Worm (Caenorhabditis elegans): ENCODE results near the gene F22H10.11.

The F22H10.11 gene

DNA sequence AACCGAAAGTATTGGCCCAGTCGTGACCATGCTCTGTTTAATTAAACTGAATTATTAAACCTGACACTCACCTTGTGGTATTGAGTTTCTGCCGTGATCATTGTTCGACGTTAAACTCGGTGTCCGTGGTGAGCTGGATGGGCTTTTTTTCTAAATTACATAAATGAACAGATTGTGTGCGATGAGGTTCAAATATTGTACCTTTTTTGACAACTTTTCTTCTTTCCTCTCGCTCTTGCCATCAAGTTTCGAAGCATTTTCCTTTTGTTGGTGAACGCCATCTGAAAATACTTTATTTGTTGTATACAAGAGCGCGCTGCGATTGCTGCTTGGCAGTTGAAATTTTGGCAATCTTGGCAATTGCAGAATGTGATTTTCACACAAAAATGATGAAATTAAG lies at the start of gene F22H10.11:
Gene F22H10.11 (minus strand): TSS at position 101 of the 400 bp plus-strand sequence.
- no peak for TF ChIP-seq ama-1 (optimal IDR thresholded peaks at IDR 0.05)
- no peak for TF ChIP-seq ceh-13 (GFP tag; optimal IDR thresholded peaks at IDR 0.05)
- TF ChIP-seq F13C5.2 (tag; optimal IDR thresholded peaks at IDR 0.05) = no peak

DNA sequence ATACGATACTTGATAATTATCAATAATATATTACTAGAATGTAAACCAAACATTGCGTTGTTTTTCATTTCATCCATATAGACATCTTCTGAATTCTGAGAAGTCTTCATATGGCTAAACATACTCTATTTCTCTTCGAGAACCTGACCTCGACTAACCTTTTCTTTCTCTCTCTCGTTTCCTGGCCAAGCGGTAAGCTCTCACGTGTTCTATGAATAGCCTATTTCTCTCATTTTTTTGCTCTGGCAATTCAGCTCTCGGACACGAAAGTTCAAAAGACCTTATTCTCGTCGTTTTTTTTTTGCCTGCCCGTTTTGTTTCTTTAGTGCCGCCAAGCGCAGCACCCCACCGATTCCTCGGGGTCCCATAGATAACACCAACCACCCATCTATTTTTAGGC lies 49.6 kb upstream of the F22H10.11 start:
- TF ChIP-seq scrt-1 (GFP tag; IDR thresholded peaks at IDR 0.05) (no peak), tbx-11 (GFP tag; IDR thresholded peaks at IDR 0.05) (no peak)

DNA sequence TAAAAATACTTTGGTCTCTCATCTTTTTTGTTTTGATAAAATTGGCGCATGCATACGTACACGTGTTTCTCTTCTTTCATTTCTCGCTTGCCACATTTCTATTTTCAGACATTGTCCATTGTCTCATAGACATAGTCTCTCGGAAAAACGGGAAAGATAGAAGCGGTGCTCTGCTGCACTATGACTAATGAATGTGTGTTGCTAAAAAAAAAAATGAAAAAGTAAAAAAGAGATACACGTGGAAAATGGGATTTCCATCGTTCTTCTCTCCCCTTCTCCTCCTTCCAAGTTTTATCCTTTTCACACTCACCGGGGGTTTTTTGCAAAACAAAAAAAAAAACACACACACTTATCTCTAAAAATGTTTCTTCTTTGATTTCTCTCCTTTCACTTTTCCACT lies 47.1 kb upstream of the F22H10.11 start:
- no peak for TF ChIP-seq tra-4 (tag; optimal IDR thresholded peaks at IDR 0.05)

DNA sequence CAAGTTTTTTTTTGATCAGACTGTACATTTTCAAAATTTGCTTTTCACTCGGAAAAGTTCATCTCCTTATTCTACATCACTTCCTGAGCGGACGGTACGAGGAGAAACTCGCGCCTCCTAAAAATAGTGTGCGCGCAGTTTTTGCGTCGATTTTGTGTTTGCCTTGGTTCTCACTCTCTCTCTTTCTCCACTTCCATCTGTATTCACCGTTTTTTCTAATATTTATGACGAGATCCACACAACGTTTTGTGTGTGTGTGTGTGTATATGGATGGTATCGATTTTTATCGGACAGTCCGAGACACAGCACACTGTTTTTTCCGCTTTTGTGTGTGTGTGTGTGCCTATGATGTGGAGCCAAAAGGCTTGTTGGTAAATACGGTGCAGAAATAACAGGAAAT lies 45.6 kb upstream of the F22H10.11 start:
- TF ChIP-seq hmbx-1 (tag; optimal IDR thresholded peaks at IDR 0.05) (no peak), ceh-13 (GFP tag; optimal IDR thresholded peaks at IDR 0.05) (no peak), aly-1 (tag; optimal IDR thresholded peaks at IDR 0.05) (no peak), ceh-36 (tag; optimal IDR thresholded peaks at IDR 0.05) (no peak), hnd-1 (tag; optimal IDR thresholded peaks at IDR 0.05) (no peak), pes-1 (GFP tag; IDR thresholded peaks at IDR 0.05) (no peak), F13C5.2 (tag; optimal IDR thresholded peaks at IDR 0.05) (no peak), hmg-4 (GFP tag; optimal IDR thresholded peaks at IDR 0.05) (no peak), scrt-1 (GFP tag; IDR thresholded peaks at IDR 0.05) (no peak)

DNA sequence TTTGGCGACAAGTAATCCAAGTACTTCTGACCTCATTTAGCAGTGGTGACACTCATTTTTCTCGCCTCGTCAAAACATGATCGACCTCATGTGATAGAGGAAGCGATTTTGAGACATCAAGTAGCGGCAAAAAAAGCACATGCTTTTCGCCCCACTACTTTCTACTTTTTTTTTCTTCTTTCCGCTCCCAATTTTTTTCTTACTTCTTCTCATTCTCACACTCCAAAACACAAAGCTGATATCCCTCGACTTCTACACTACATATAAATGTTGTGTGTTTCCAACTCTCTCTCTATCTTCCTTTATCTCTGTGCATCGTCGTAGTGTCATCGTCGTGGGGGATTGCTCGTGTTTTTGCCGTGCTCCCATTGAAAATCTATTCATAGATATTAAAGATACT lies 44.4 kb upstream of the F22H10.11 start:
- TF ChIP-seq ceh-36 (tag; optimal IDR thresholded peaks at IDR 0.05) = no peak
- no peak for TF ChIP-seq ceh-13 (GFP tag; optimal IDR thresholded peaks at IDR 0.05)
- no peak for TF ChIP-seq ama-1 (optimal IDR thresholded peaks at IDR 0.05)
- TF ChIP-seq hnd-1 (tag; optimal IDR thresholded peaks at IDR 0.05) = no peak
- no peak for TF ChIP-seq tbx-37 (GFP tag; conservative IDR thresholded peaks at IDR 0.05)
- no peak for TF ChIP-seq tra-4 (tag; optimal IDR thresholded peaks at IDR 0.05)
- no peak for TF ChIP-seq pes-1 (GFP tag; IDR thresholded peaks at IDR 0.05)
- TF ChIP-seq tbx-11 (GFP tag; IDR thresholded peaks at IDR 0.05) = no peak

DNA sequence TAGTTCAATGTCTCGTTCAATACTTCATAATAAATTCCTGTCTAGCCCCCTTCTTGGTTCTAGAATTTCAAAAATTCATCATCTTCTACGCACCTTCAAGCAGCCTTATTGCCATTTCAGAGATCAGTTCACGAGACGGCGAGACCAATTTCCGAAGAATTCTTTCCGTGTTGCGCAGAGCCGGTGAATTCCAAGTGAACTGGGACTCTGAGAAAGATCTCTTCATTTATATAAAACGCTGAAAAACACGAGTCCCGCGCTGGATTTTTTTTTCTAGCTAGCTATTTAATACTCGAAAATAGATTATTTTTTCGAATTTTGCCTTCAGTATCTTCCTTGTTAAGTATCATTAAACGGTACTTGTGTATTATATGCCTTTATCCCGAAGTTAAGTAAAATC lies 43.3 kb upstream of the F22H10.11 start:
- TF ChIP-seq hnd-1 (tag; optimal IDR thresholded peaks at IDR 0.05) (no peak), pes-1 (GFP tag; IDR thresholded peaks at IDR 0.05) (no peak), scrt-1 (GFP tag; IDR thresholded peaks at IDR 0.05) (no peak), B0310.2 (tag; optimal IDR thresholded peaks at IDR 0.05) (no peak), aly-1 (tag; optimal IDR thresholded peaks at IDR 0.05) (no peak), ama-1 (optimal IDR thresholded peaks at IDR 0.05) (no peak)

DNA sequence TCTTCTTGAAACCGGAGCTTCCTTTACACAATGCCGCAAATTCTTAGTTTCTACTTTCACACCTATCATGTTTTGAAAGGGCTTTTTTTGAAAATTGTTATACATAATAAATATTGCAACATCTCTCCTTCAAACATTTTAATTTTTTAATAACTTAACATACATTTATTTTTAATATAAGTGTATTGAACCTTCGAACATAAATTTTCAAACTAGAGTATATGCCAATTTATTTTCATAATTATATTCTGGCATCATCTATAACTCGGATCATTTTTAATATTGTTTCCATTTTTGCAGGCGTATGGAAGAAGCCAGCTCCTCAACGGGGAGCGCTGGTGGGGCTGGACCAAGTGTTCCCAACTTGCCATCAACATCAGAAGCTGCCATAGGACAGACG lies 41.4 kb upstream of the F22H10.11 start, which contains the start of gene hda-4:
Gene hda-4 (plus strand): TSS at position 301 of the 400 bp plus-strand sequence.
- TF ChIP-seq hmg-4 (GFP tag; optimal IDR thresholded peaks at IDR 0.05) (no peak), ets-7 (tag; optimal IDR thresholded peaks at IDR 0.05) (no peak), flt-1 (GFP tag; IDR thresholded peaks at IDR 0.05) (no peak), ceh-13 (GFP tag; optimal IDR thresholded peaks at IDR 0.05) (no peak), aly-1 (tag; optimal IDR thresholded peaks at IDR 0.05) (no peak)

DNA sequence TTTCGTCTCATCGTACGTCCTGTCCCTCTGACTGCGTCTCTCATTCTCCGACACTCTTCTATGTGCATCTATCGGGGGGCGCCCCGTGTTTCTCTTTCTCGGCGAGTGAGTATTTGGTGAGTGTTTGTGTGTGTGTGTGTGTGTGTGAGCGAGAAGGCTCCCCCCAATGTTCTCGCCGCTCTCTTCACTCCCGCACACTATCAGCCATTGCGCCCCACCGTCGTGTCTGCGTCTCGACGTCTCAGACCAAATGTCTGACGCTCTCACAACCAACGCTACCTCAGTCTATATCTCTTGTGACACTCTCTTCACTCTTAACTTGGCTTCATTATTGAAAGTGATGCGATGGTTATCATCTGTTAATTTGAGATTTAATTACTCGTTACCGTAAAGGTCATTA lies 39.0 kb upstream of the F22H10.11 start:
- no peak for TF ChIP-seq sea-1 (GFP tag; conservative IDR thresholded peaks at IDR 0.05)
- TF ChIP-seq ceh-13 (GFP tag; optimal IDR thresholded peaks at IDR 0.05) = no peak
- no peak for TF ChIP-seq B0310.2 (tag; optimal IDR thresholded peaks at IDR 0.05)
- TF ChIP-seq tbx-37 (GFP tag; conservative IDR thresholded peaks at IDR 0.05) = 0 out of 2 replicates have a peak, but pooled peaks have one; percentile 38
- no peak for TF ChIP-seq tra-4 (tag; optimal IDR thresholded peaks at IDR 0.05)
- TF ChIP-seq pes-1 (GFP tag; IDR thresholded peaks at IDR 0.05) = peak; percentile 58
- TF ChIP-seq hmbx-1 (tag; optimal IDR thresholded peaks at IDR 0.05) = no peak
- no peak for TF ChIP-seq tbx-11 (GFP tag; IDR thresholded peaks at IDR 0.05)
- TF ChIP-seq F13C5.2 (tag; optimal IDR thresholded peaks at IDR 0.05) = peak; percentile 74
- no peak for TF ChIP-seq ets-7 (tag; optimal IDR thresholded peaks at IDR 0.05)
- TF ChIP-seq scrt-1 (GFP tag; IDR thresholded peaks at IDR 0.05) = no peak
- no peak for TF ChIP-seq hnd-1 (tag; optimal IDR thresholded peaks at IDR 0.05)
- peak; percentile 89 for TF ChIP-seq hmg-4 (GFP tag; optimal IDR thresholded peaks at IDR 0.05)
- peak; percentile 8 for TF ChIP-seq ceh-36 (tag; optimal IDR thresholded peaks at IDR 0.05)
- no peak for TF ChIP-seq ama-1 (optimal IDR thresholded peaks at IDR 0.05)
- peak; percentile 27 for TF ChIP-seq aly-1 (tag; optimal IDR thresholded peaks at IDR 0.05)
- peak; percentile 24; the same call in 1 of the 2 replicates for TF ChIP-seq flt-1 (GFP tag; IDR thresholded peaks at IDR 0.05)

DNA sequence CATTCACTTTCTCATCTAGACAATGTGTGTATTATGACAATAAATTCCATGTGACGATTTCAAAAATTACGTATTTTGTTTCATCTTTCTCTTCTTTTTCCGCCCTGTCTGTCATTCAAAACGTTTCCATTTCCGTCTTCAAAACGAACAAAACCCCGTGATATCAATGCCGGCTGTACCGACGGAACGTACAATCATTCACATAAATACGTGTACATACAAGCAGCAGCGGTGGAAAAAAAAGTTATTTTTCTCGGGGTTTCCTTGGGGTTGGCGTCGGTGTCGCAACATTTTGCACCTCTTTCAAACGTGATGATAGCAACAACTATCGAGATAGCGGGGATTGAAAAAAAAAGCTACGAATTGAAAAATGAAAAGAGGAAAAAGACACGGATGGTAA lies 37.1 kb upstream of the F22H10.11 start:
- no peak for TF ChIP-seq ceh-13 (GFP tag; optimal IDR thresholded peaks at IDR 0.05)
- no peak for TF ChIP-seq hmbx-1 (tag; optimal IDR thresholded peaks at IDR 0.05)
- TF ChIP-seq B0310.2 (tag; optimal IDR thresholded peaks at IDR 0.05) = no peak
- no peak for TF ChIP-seq F13C5.2 (tag; optimal IDR thresholded peaks at IDR 0.05)
- TF ChIP-seq tbx-11 (GFP tag; IDR thresholded peaks at IDR 0.05) = no peak
- TF ChIP-seq ama-1 (optimal IDR thresholded peaks at IDR 0.05) = no peak
- TF ChIP-seq ceh-36 (tag; optimal IDR thresholded peaks at IDR 0.05) = no peak
- TF ChIP-seq pes-1 (GFP tag; IDR thresholded peaks at IDR 0.05) = no peak
- no peak for TF ChIP-seq flt-1 (GFP tag; IDR thresholded peaks at IDR 0.05)
- TF ChIP-seq sea-1 (GFP tag; conservative IDR thresholded peaks at IDR 0.05) = no peak

All from whole organism, early embryonic.